Fruit fly (Drosophila melanogaster) whole organism: Measurements from ENCODE around the gene mof.

Experiments used
- Dll ChIP-seq: fragments of >200 bp; optimal IDR thresholded peaks from 2 replicates; lab custom pipeline; 2017
- usp ChIP-seq: fragments of >200 bp; optimal IDR thresholded peaks from 2 replicates; lab custom pipeline; 2017; ENCODE audit warnings: missing biosample characterization, missing genetic modification characterization, mixed read lengths

dm6 chrX:5894529-5895487, 18.2 kb upstream of the mof start:
- no peak for TF ChIP-seq usp (GFP tag; lab: Kevin White, UChicago)
- TF ChIP-seq Dll (lab: Kevin White, UChicago): no peak
